Fruit fly (Drosophila melanogaster): Measurements from ENCODE around the gene sls.

The sls gene

dm6 chr3L:2117046-2117445 is 1.6 kb upstream of the sls start (continued):
- TF ChIP-seq bowl (GFP tag; IDR thresholded peaks at IDR 0.05): no peak
- no peak for TF ChIP-seq Optix (GFP tag; IDR thresholded peaks at IDR 0.05)
- no peak for TF ChIP-seq Nf-YA (GFP tag; IDR thresholded peaks at IDR 0.05)
- no peak for TF ChIP-seq chm (GFP tag; IDR thresholded peaks at IDR 0.05)
- TF ChIP-seq Oaz (GFP tag; IDR thresholded peaks at IDR 0.05): no peak
- TF ChIP-seq Rfx (GFP tag; IDR thresholded peaks at IDR 0.05): 0 out of 2 replicates have a peak, but pooled peaks have one; percentile 12
- TF ChIP-seq lilli (GFP tag; optimal IDR thresholded peaks at IDR 0.05): no peak
- no peak for TF ChIP-seq Hr39 (optimal IDR thresholded peaks at IDR 0.05)
- TF ChIP-seq Rx (GFP tag; IDR thresholded peaks at IDR 0.05): no peak
- no peak for TF ChIP-seq HmgD (GFP tag; optimal IDR thresholded peaks at IDR 0.05)
- no peak for TF ChIP-seq CG18619 (GFP tag; optimal IDR thresholded peaks at IDR 0.05)
- peak; percentile 79 for TF ChIP-seq Ets65A (GFP tag)
- no peak for TF ChIP-seq ro (GFP tag; IDR thresholded peaks at IDR 0.05)
- no peak for TF ChIP-seq CoRest (tag; optimal IDR thresholded peaks at IDR 0.05)
- no peak for TF ChIP-seq gcm (GFP tag; optimal IDR thresholded peaks at IDR 0.05)
- no peak for TF ChIP-seq CG4328 (GFP tag; optimal IDR thresholded peaks at IDR 0.05)
- no peak for TF ChIP-seq CG13624 (GFP tag; optimal IDR thresholded peaks at IDR 0.05)
- no peak for TF ChIP-seq lbe (GFP tag; optimal IDR thresholded peaks at IDR 0.05)
- TF ChIP-seq CG30020 (tag; optimal IDR thresholded peaks at IDR 0.05): no peak
- peak; percentile 13; the same call in 1 of the 2 replicates for TF ChIP-seq Xrp1 (GFP tag; IDR thresholded peaks at IDR 0.05)
- TF ChIP-seq CG3407 (GFP tag; optimal IDR thresholded peaks at IDR 0.05): no peak
- no peak for TF ChIP-seq Dref (GFP tag; IDR thresholded peaks at IDR 0.05)
- TF ChIP-seq CG10565 (GFP tag; optimal IDR thresholded peaks at IDR 0.05): no peak
- TF ChIP-seq Hey (tag; optimal IDR thresholded peaks at IDR 0.05): no peak
- no peak for TF ChIP-seq shn (GFP tag; optimal IDR thresholded peaks at IDR 0.05)
- TF ChIP-seq CG2875 (GFP tag; optimal IDR thresholded peaks at IDR 0.05): no peak
- peak; percentile 14 for TF ChIP-seq CG9727 (GFP tag; optimal IDR thresholded peaks at IDR 0.05)
- no peak for TF ChIP-seq kni (GFP tag; optimal IDR thresholded peaks at IDR 0.05)
- no peak for TF ChIP-seq Aef1 (GFP tag; IDR thresholded peaks at IDR 0.05)
- TF ChIP-seq slou (GFP tag; optimal IDR thresholded peaks at IDR 0.05): no peak
- no peak for TF ChIP-seq danr (GFP tag; IDR thresholded peaks at IDR 0.05)
- TF ChIP-seq CG5245 (GFP tag; optimal IDR thresholded peaks at IDR 0.05): no peak
- no peak for TF ChIP-seq Taf1 (GFP tag; IDR thresholded peaks at IDR 0.05)
- no peak for TF ChIP-seq CG3726 (GFP tag; IDR thresholded peaks at IDR 0.05)
- TF ChIP-seq mam (GFP tag; optimal IDR thresholded peaks at IDR 0.05): no peak
- TF ChIP-seq CG7839 (tag; optimal IDR thresholded peaks at IDR 0.05): no peak
- TF ChIP-seq unpg (GFP tag; optimal IDR thresholded peaks at IDR 0.05): no peak
- TF ChIP-seq CG4282 (GFP tag; optimal IDR thresholded peaks at IDR 0.05): no peak
- TF ChIP-seq fu2 (GFP tag; optimal IDR thresholded peaks at IDR 0.05): no peak
- no peak for TF ChIP-seq grn (GFP tag; optimal IDR thresholded peaks at IDR 0.05)
- TF ChIP-seq ttk (GFP tag; IDR thresholded peaks at IDR 0.05): no peak
- TF ChIP-seq eyg (GFP tag; optimal IDR thresholded peaks at IDR 0.05): no peak
- no peak for TF ChIP-seq fru (optimal IDR thresholded peaks at IDR 0.05)
- TF ChIP-seq Camta (GFP tag; optimal IDR thresholded peaks at IDR 0.05): no peak
- no peak for TF ChIP-seq CG6254 (GFP tag; optimal IDR thresholded peaks at IDR 0.05)
- TF ChIP-seq CG6175 (GFP tag; IDR thresholded peaks at IDR 0.05): no peak
- TF ChIP-seq CG6683 (GFP tag; optimal IDR thresholded peaks at IDR 0.05): no peak
- TF ChIP-seq CG15601 (tag; optimal IDR thresholded peaks at IDR 0.05): no peak
- TF ChIP-seq E2f2 (GFP tag; IDR thresholded peaks at IDR 0.05): no peak
- TF ChIP-seq dysf (GFP tag; IDR thresholded peaks at IDR 0.05): 0 out of 3 replicates have a peak, but pooled peaks have one; percentile 13
- TF ChIP-seq CG11093 (GFP tag; IDR thresholded peaks at IDR 0.05): no peak
- no peak for TF ChIP-seq CG5953 (GFP tag; IDR thresholded peaks at IDR 0.05)
- no peak for TF ChIP-seq sisA (GFP tag; IDR thresholded peaks at IDR 0.05)
- no peak for TF ChIP-seq ash1 (GFP tag; optimal IDR thresholded peaks at IDR 0.05)
- TF ChIP-seq CG4404 (GFP tag; IDR thresholded peaks at IDR 0.05): no peak
